Worm (Caenorhabditis elegans): Measurements from ENCODE around the gene F47B8.4.
"Not testable (repeated sequence)": the region's sequence is repeated elsewhere in the genome, so short reads cannot be mapped to it uniquely, and the experiment has no call there.

The F47B8.4 gene

DNA sequence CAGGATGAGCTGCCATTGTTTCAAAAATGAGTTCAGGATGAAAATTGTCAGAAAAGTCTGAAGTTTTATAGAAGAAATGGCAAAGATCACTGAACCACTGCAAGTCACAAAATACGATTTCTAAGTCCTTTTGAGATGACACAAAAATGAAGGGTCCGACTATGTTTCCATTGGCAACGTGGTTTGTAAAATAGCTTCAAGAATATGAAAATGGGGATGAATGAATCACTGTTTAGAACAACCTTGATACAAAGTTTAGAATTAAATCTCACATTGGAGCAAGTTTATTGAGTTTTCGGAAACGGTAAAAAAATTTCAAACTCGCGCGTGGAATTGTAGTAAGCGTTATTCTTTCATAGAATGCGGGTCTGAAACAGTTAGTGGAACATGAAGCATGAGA, 13.4 kb downstream of the F47B8.4 start, which contains the start of gene ddn-3:
ddn-3 (minus strand) TSS at position 101 of the 400 bp plus-strand sequence.
- TF ChIP-seq ceh-36 (tag; optimal IDR thresholded peaks at IDR 0.05) (no peak), tra-4 (tag; optimal IDR thresholded peaks at IDR 0.05) (no peak), hnd-1 (tag; optimal IDR thresholded peaks at IDR 0.05) (no peak), scrt-1 (GFP tag; IDR thresholded peaks at IDR 0.05) (no peak), ceh-13 (GFP tag; optimal IDR thresholded peaks at IDR 0.05) (no peak), sea-1 (GFP tag; conservative IDR thresholded peaks at IDR 0.05) (no peak), ama-1 (optimal IDR thresholded peaks at IDR 0.05) (no peak), tbx-11 (GFP tag; IDR thresholded peaks at IDR 0.05) (no peak), hmbx-1 (tag; optimal IDR thresholded peaks at IDR 0.05) (no peak), F13C5.2 (tag; optimal IDR thresholded peaks at IDR 0.05) (no peak)

DNA sequence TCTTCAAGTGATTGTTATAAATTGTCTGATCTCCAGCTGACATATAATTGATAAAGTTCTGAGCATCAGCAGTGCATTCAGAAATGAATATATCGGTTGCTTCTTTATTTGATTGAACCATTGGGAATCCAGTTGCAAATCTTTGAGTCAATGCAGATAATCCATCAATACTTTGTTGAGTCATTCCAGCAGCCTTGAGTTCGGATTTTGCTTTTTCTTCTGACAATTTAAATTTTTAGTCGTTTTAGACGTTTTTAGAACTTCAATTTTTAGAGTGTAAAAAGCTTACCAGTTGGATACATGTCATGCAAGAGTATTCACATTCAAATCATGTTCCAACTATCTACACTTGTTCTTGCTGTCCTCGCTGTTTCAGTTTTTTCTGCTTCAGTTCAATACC, 14.8 kb downstream of the F47B8.4 start, which contains the start of gene F14D7.14:
F14D7.14 (plus strand) TSS at position 301 of the 400 bp plus-strand sequence.
- not testable (repeated sequence) for TF ChIP-seq ceh-36 (tag; optimal IDR thresholded peaks at IDR 0.05); F13C5.2 (tag; optimal IDR thresholded peaks at IDR 0.05); ama-1 (optimal IDR thresholded peaks at IDR 0.05)

DNA sequence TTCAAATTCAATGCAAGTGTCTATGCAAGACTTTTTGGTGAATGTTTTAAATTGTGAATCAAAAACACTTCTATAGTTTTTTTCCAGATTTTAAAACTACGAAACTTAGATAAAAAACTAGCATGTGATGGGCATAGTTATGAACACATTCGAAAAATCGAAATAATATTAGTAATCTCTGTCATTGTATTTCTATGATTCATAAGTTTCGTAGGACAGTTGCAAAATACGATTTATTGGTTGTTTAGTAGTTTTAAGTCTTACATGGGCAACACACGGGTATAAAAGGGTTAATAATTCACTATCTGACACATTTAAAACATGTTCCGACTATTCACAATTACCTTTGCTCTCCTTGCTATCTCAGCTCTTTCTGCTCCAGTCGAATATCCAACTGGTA, 16.3 kb downstream of the F47B8.4 start, which contains the start of gene spig-5:
spig-5 (plus strand) TSS at position 301 of the 400 bp plus-strand sequence.
- TF ChIP-seq hnd-1 (tag; optimal IDR thresholded peaks at IDR 0.05); hmbx-1 (tag; optimal IDR thresholded peaks at IDR 0.05); ceh-13 (GFP tag; optimal IDR thresholded peaks at IDR 0.05): not testable (repeated sequence)

DNA sequence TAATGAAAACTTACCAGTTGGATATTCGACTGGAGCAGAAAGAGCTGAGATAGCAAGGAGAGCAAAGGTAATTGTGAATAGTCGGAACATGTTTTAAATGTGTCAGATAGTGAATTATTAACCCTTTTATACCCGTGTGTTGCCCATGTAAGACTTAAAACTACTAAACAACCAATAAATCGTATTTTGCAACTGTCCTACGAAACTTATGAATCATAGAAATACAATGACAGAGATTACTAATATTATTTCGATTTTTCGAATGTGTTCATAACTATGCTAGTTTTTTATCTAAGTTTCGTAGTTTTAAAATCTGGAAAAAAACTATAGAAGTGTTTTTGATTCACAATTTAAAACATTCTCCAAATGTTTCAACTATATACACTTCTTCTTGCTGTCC, 17.7 kb downstream of the F47B8.4 start, which contains the start of gene spig-4:
spig-4 (minus strand) TSS at position 101 of the 400 bp plus-strand sequence.
- not testable (repeated sequence) for TF ChIP-seq F13C5.2 (tag; optimal IDR thresholded peaks at IDR 0.05); ama-1 (optimal IDR thresholded peaks at IDR 0.05); pes-1 (GFP tag; IDR thresholded peaks at IDR 0.05)

DNA sequence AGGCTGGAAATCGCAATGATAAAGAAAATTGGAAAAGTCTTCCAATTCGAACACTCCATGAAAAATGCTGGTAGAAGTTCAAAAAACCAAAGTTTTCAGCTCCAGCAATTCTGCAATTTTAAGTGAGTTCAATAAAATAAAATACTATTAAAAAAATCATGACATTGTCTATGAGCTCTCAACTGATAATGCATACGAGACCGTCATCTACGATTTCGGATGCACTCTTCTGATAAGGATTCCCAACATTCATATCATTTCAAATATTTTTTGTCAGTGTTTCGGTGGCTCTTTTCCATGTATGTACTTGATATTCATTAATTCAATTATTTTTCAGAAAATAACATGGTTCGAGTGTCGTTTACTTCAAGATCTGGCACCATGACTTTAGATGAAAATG, 23.4 kb downstream of the F47B8.4 start, which contains the start of gene F14D7.6:
F14D7.6 (plus strand) TSS at position 338 of the 400 bp plus-strand sequence.
- TF ChIP-seq ceh-13 (GFP tag; optimal IDR thresholded peaks at IDR 0.05) (no peak), sea-1 (GFP tag; conservative IDR thresholded peaks at IDR 0.05) (no peak), flt-1 (GFP tag; IDR thresholded peaks at IDR 0.05) (no peak), scrt-1 (GFP tag; IDR thresholded peaks at IDR 0.05) (no peak)

ce11 chrV:14299569-14300064, 24.9 kb downstream of the F47B8.4 start, which contains the start of the genes spig-3 and F14D7.12:
Gene spig-3, minus strand, starts transcription at chrV:14299669.
Gene F14D7.12, plus strand, starts transcription at chrV:14300014.
- TF ChIP-seq ceh-36 (tag; optimal IDR thresholded peaks at IDR 0.05), result no peak
- no peak for TF ChIP-seq tra-4 (tag; optimal IDR thresholded peaks at IDR 0.05)
- no peak for TF ChIP-seq flt-1 (GFP tag; IDR thresholded peaks at IDR 0.05)
- TF ChIP-seq scrt-1 (GFP tag; IDR thresholded peaks at IDR 0.05), result no peak
- TF ChIP-seq hmg-4 (GFP tag; optimal IDR thresholded peaks at IDR 0.05), result no peak
- TF ChIP-seq ceh-13 (GFP tag; optimal IDR thresholded peaks at IDR 0.05), result no peak
- TF ChIP-seq tbx-37 (GFP tag; conservative IDR thresholded peaks at IDR 0.05), result no peak
- TF ChIP-seq sea-1 (GFP tag; conservative IDR thresholded peaks at IDR 0.05), result no peak
- TF ChIP-seq hmbx-1 (tag; optimal IDR thresholded peaks at IDR 0.05), result no peak
- TF ChIP-seq ama-1 (optimal IDR thresholded peaks at IDR 0.05), result no peak
- no peak for TF ChIP-seq hnd-1 (tag; optimal IDR thresholded peaks at IDR 0.05)
- TF ChIP-seq pes-1 (GFP tag; IDR thresholded peaks at IDR 0.05), result no peak
- no peak for TF ChIP-seq F13C5.2 (tag; optimal IDR thresholded peaks at IDR 0.05)
- no peak for TF ChIP-seq tbx-11 (GFP tag; IDR thresholded peaks at IDR 0.05)
- no peak for TF ChIP-seq B0310.2 (tag; optimal IDR thresholded peaks at IDR 0.05)
- no peak for TF ChIP-seq aly-1 (tag; optimal IDR thresholded peaks at IDR 0.05)
- TF ChIP-seq ets-7 (tag; optimal IDR thresholded peaks at IDR 0.05), result no peak

DNA sequence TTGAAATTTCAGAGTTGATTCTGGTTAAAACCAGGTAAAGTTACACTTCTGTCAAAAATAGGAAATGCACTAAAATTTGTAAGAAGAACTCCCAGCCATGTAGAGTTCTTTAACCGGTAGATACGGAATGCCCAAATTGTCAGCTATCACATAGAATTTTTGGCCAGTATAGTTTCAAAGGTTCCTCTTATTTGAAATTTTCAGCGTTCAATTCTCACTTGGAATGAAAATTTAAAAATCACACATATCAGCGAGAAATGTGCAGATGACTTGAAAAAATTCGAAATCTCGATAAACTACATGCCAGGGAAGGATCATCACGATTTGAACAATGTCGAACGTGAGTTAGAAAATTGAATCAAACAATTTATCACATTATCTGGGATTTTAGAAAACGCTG, 28.0 kb downstream of the F47B8.4 start, which contains the start of gene F14D7.3:
F14D7.3 (plus strand) TSS at position 301 of the 400 bp plus-strand sequence.
- no peak for TF ChIP-seq tbx-11 (GFP tag; IDR thresholded peaks at IDR 0.05)
- no peak for TF ChIP-seq F13C5.2 (tag; optimal IDR thresholded peaks at IDR 0.05)
- no peak for TF ChIP-seq ceh-13 (GFP tag; optimal IDR thresholded peaks at IDR 0.05)
- TF ChIP-seq hnd-1 (tag; optimal IDR thresholded peaks at IDR 0.05), result no peak
- no peak for TF ChIP-seq ceh-36 (tag; optimal IDR thresholded peaks at IDR 0.05)
- no peak for TF ChIP-seq tbx-37 (GFP tag; conservative IDR thresholded peaks at IDR 0.05)
- no peak for TF ChIP-seq ama-1 (optimal IDR thresholded peaks at IDR 0.05)
- TF ChIP-seq sea-1 (GFP tag; conservative IDR thresholded peaks at IDR 0.05), result no peak
- no peak for TF ChIP-seq hmbx-1 (tag; optimal IDR thresholded peaks at IDR 0.05)
- no peak for TF ChIP-seq aly-1 (tag; optimal IDR thresholded peaks at IDR 0.05)
- TF ChIP-seq scrt-1 (GFP tag; IDR thresholded peaks at IDR 0.05), result no peak
- TF ChIP-seq tra-4 (tag; optimal IDR thresholded peaks at IDR 0.05), result no peak
- no peak for TF ChIP-seq B0310.2 (tag; optimal IDR thresholded peaks at IDR 0.05)
- TF ChIP-seq hmg-4 (GFP tag; optimal IDR thresholded peaks at IDR 0.05), result no peak
- TF ChIP-seq ets-7 (tag; optimal IDR thresholded peaks at IDR 0.05), result no peak
- no peak for TF ChIP-seq flt-1 (GFP tag; IDR thresholded peaks at IDR 0.05)
- TF ChIP-seq pes-1 (GFP tag; IDR thresholded peaks at IDR 0.05), result no peak

DNA sequence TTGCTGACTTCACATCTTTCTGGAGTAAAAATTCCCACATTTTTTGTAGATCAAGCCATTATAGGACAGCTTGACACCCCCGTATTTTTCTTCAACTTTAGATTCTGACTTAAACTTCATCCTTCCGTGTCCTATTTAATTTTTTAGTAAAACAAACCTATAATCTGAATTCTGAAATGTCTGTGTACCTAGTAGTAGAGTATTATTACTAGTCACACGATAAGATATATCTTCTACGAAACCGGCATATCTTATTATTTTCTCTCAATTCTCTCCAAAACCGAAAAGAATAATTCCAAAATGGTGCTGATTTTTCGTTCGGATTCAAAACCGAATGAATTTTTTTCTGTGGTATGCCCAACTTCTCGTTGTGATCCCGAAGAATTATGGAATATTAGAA, 30.1 kb downstream of the F47B8.4 start, which contains the start of gene F14D7.9:
F14D7.9 (plus strand) TSS at position 301 of the 400 bp plus-strand sequence.
- TF ChIP-seq tbx-37 (GFP tag; conservative IDR thresholded peaks at IDR 0.05) (no peak), flt-1 (GFP tag; IDR thresholded peaks at IDR 0.05) (no peak), tra-4 (tag; optimal IDR thresholded peaks at IDR 0.05) (no peak)
